Worm (Caenorhabditis elegans): Measurements from ENCODE around the gene odr-8.

The odr-8 gene

DNA sequence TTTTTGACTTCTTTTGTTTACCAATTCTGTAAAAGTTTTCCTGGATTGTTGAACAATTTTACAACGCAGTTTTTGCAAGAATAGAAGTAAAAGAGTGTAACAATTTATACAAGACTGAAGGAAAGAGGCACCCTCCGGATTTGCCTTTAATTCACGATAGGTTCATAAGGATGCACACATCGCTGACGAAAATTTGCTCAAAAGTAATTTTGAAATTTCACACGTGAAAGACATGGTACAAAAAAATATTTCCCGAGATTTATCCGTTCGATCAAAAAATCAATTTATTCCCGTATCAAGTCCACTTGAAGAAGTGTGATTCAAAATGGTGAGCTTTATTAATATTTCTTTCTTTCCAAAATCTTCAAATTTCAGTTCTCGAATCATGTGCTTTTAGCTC, 4.6 kb downstream of the odr-8 start, which contains the start of gene C43G2.3:
TSS of gene C43G2.3 (plus strand) at position 301 of the 400 bp plus-strand sequence.
- TF ChIP-seq drap-1 (GFP tag; optimal IDR thresholded peaks at IDR 0.05) (no peak), nhr-12 (tag; optimal IDR thresholded peaks at IDR 0.05) (no peak)

DNA sequence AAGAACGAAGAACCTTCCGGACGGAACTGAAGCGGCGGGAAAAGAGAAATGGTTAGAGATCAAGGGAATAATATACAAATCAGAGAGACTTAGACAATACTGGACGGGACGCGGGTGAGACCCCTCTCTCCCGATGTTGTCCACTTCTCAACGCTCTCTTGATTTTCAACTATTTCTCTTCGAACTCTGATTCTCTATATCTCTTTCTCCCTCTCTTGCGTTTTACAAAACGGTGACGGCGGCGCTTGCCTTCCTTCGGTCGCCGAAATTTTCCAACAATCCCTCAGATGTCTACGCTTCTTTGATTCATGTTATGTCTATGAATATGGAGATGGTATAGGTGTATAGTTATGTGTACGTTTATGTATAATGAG, 5.8 kb downstream of the odr-8 start:
- no peak for TF ChIP-seq unc-39 (tag; optimal IDR thresholded peaks at IDR 0.05)
- no peak for TF ChIP-seq flh-1 (GFP tag; optimal IDR thresholded peaks at IDR 0.05)
- TF ChIP-seq sptf-1 (tag; optimal IDR thresholded peaks at IDR 0.05) = peak; percentile 43
- TF ChIP-seq mls-2 (tag; optimal IDR thresholded peaks at IDR 0.05) = peak; percentile 44
- no peak for TF ChIP-seq ces-1 (GFP tag; optimal IDR thresholded peaks at IDR 0.05)
- no peak for TF ChIP-seq mab-5 (tag; optimal IDR thresholded peaks at IDR 0.05)
- no peak for TF ChIP-seq nhr-12 (tag; optimal IDR thresholded peaks at IDR 0.05)
- no peak for TF ChIP-seq zip-8 (tag; optimal IDR thresholded peaks at IDR 0.05)
- TF ChIP-seq elt-3 (tag; optimal IDR thresholded peaks at IDR 0.05) = no peak
- TF ChIP-seq M03D4.4 (tag; optimal IDR thresholded peaks at IDR 0.05) = no peak
- TF ChIP-seq sem-2 (GFP tag; optimal IDR thresholded peaks at IDR 0.05) = no peak
- TF ChIP-seq ztf-11 (tag; optimal IDR thresholded peaks at IDR 0.05) = no peak
- no peak for TF ChIP-seq ceh-39 (tag; optimal IDR thresholded peaks at IDR 0.05)
- no peak for TF ChIP-seq nhr-76 (tag; optimal IDR thresholded peaks at IDR 0.05)
- TF ChIP-seq cnd-1 (tag; optimal IDR thresholded peaks at IDR 0.05) = peak; percentile 34
- TF ChIP-seq bed-3 (GFP tag; optimal IDR thresholded peaks at IDR 0.05) = no peak
- TF ChIP-seq lsy-2 (tag; optimal IDR thresholded peaks at IDR 0.05) = no peak
- peak; percentile 24 for TF ChIP-seq mep-1 (tag; optimal IDR thresholded peaks at IDR 0.05)
- TF ChIP-seq drap-1 (GFP tag; optimal IDR thresholded peaks at IDR 0.05) = peak; percentile 6
- TF ChIP-seq nhr-237 (tag; optimal IDR thresholded peaks at IDR 0.05) = peak; percentile 45
- no peak for TF ChIP-seq lin-32 (GFP tag; optimal IDR thresholded peaks at IDR 0.05)
- TF ChIP-seq blmp-1 (tag; optimal IDR thresholded peaks at IDR 0.05) = no peak
- no peak for TF ChIP-seq ceh-43 (GFP tag; optimal IDR thresholded peaks at IDR 0.05)
- no peak for TF ChIP-seq nhr-2 (tag; optimal IDR thresholded peaks at IDR 0.05)
- no peak for TF ChIP-seq tbx-8 (GFP tag; optimal IDR thresholded peaks at IDR 0.05)
- TF ChIP-seq lin-13 (tag; optimal IDR thresholded peaks at IDR 0.05) = no peak
- TF ChIP-seq unc-120 (tag; optimal IDR thresholded peaks at IDR 0.05; ENCODE audit: poor library complexity, severe bottlenecking) = peak; percentile 44
- no peak for TF ChIP-seq nhr-28 (tag; optimal IDR thresholded peaks at IDR 0.05)
- TF ChIP-seq hlh-1 (tag; optimal IDR thresholded peaks at IDR 0.05) = peak; percentile 27
- TF ChIP-seq snpc-4 (tag; optimal IDR thresholded peaks at IDR 0.05) = no peak
- TF ChIP-seq elt-1 (tag; optimal IDR thresholded peaks at IDR 0.05; ENCODE audit: borderline replicate concordance, insufficient read depth) = no peak
- TF ChIP-seq ham-2 (GFP tag; optimal IDR thresholded peaks at IDR 0.05) = peak; percentile 62
- peak; percentile 75 for TF ChIP-seq pha-4 (tag; optimal IDR thresholded peaks at IDR 0.05)
- TF ChIP-seq unc-62 (GFP tag; optimal IDR thresholded peaks at IDR 0.05) = peak; percentile 57
- peak; percentile 25 for TF ChIP-seq ceh-83 (GFP tag; optimal IDR thresholded peaks at IDR 0.05)

DNA sequence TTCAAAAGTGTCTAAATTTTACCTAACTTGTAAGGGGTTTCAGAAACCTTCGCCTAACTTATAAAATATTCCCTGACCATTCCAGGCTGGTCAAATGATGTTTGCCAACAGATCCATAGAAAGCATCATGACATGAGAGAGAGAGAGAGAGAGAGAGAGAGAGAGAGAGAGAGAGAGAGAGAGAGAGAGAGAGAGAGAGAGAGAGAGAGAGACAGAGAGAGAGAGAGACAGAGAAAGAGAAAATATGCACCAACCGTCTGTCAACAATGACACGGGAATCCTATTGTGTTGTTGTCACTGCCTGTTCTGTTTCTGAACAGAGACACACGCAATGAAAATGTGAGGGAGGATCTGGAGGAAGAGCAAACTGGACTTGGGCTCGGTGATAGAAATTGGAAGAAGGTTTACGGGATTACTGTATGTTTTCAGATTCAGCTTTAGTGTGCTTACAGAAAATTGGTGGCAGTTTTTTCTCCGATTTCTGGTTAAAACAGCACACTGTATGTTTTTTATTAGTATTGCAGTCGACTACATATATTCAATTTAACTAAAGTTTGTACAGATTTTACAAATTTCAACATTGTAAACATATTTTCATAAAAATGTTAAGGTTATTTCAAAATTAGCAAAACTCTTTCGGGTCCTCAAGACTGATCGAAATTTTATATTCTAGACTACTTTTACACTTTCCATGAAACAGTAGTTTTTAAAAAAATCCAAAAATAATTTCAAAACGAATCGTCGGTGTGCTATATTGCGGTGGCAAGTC, 6.4 kb downstream of the odr-8 start:
- TF ChIP-seq pha-4 (tag; optimal IDR thresholded peaks at IDR 0.05) (peak; percentile 87), cnd-1 (tag; optimal IDR thresholded peaks at IDR 0.05) (peak; percentile 3), drap-1 (GFP tag; optimal IDR thresholded peaks at IDR 0.05) (no peak), M03D4.4 (tag; optimal IDR thresholded peaks at IDR 0.05) (peak; percentile 9)

DNA sequence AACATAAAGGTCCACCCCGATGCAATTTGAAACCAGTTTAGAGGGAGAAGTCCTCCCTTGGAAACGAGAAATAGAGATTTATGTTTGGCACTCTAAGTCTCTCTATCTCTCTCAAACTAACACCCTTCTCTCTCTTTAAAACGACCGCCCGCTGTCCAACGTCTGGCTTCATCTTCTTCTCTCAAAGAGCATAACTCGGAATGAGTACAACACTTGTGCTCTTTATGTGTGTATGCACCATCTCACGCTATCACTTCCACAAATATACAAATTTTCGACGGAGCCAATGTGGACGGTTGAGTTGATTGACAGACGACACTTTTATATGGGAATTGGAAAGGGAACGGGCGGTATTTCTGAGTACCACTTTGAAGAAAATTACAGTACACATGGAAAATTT, 8.2 kb downstream of the odr-8 start:
- TF ChIP-seq flh-1 (GFP tag; optimal IDR thresholded peaks at IDR 0.05) = no peak
- TF ChIP-seq M03D4.4 (tag; optimal IDR thresholded peaks at IDR 0.05) = no peak
- TF ChIP-seq unc-120 (tag; optimal IDR thresholded peaks at IDR 0.05; ENCODE audit: poor library complexity, severe bottlenecking) = peak; percentile 35
- no peak for TF ChIP-seq unc-39 (tag; optimal IDR thresholded peaks at IDR 0.05)
- no peak for TF ChIP-seq mls-2 (tag; optimal IDR thresholded peaks at IDR 0.05)
- TF ChIP-seq blmp-1 (tag; optimal IDR thresholded peaks at IDR 0.05) = no peak
- TF ChIP-seq lin-32 (GFP tag; optimal IDR thresholded peaks at IDR 0.05) = no peak
- TF ChIP-seq tbx-8 (GFP tag; optimal IDR thresholded peaks at IDR 0.05) = no peak
- TF ChIP-seq ceh-43 (GFP tag; optimal IDR thresholded peaks at IDR 0.05) = no peak
- TF ChIP-seq lin-13 (tag; optimal IDR thresholded peaks at IDR 0.05) = no peak
- TF ChIP-seq sptf-1 (tag; optimal IDR thresholded peaks at IDR 0.05) = peak; percentile 25
- peak; percentile 2 for TF ChIP-seq ces-1 (GFP tag; optimal IDR thresholded peaks at IDR 0.05)
- TF ChIP-seq drap-1 (GFP tag; optimal IDR thresholded peaks at IDR 0.05) = no peak
- TF ChIP-seq lsy-2 (tag; optimal IDR thresholded peaks at IDR 0.05) = no peak

Data from whole organism, mixed stage, embryonic.